Worm (Caenorhabditis elegans) whole organism, L2 larva: ENCODE data around the gene rhy-1.

Source experiments
- C34F6.9 ChIP-seq: fragments of 150-350 bp; optimal IDR thresholded peaks from 2 replicates; lab custom pipeline; 2014; ENCODE audit warnings: missing biosample characterization, missing genetic modification characterization
- F13H6.1 ChIP-seq: sonication (generic microtip); optimal IDR thresholded peaks from 2 replicates; lab custom pipeline; 2016; ENCODE audit warnings: missing genetic modification characterization, missing compliant biosample characterization
- ZK546.5 ChIP-seq: sonication (generic microtip); optimal IDR thresholded peaks from 2 replicates; lab custom pipeline; 2017; ENCODE audit warnings: missing biosample characterization, missing genetic modification characterization
- alr-1 ChIP-seq: fragments of 150-350 bp; optimal IDR thresholded peaks from 2 replicates; lab custom pipeline; 2014; ENCODE audit warnings: missing biosample characterization, missing genetic modification characterization
- ama-1 ChIP-seq: fragments of 150-350 bp; optimal IDR thresholded peaks from 2 replicates; lab custom pipeline; 2018; ENCODE audit warnings: inconsistent platforms
- fos-1 ChIP-seq: fragments of 150-350 bp; optimal IDR thresholded peaks from 2 replicates; lab custom pipeline; 2014; ENCODE audit warnings: missing biosample characterization, missing genetic modification characterization
- lin-39 ChIP-seq: fragments of 150-350 bp; optimal IDR thresholded peaks from 2 replicates; lab custom pipeline; 2014; ENCODE audit warnings: missing biosample characterization, missing genetic modification reagents, missing genetic modification characterization
- nhr-23 ChIP-seq: fragments of 150-350 bp; optimal IDR thresholded peaks from 2 replicates; lab custom pipeline; 2014; ENCODE audit warnings: missing biosample characterization, missing genetic modification reagents, missing genetic modification characterization
- nhr-25 ChIP-seq: fragments of 150-350 bp; sonication (generic microtip); optimal IDR thresholded peaks from 3 replicates; lab custom pipeline; 2014; ENCODE audit warnings: missing biosample characterization, missing genetic modification characterization
- snpc-4 ChIP-seq: fragments of 150-350 bp; optimal IDR thresholded peaks from 2 replicates; lab custom pipeline; 2014; ENCODE audit warnings: missing biosample characterization, missing genetic modification characterization
- ztf-4 ChIP-seq: fragments of 150-350 bp; optimal IDR thresholded peaks from 2 replicates; lab custom pipeline; 2014; ENCODE audit warnings: missing biosample characterization, missing genetic modification characterization

DNA sequence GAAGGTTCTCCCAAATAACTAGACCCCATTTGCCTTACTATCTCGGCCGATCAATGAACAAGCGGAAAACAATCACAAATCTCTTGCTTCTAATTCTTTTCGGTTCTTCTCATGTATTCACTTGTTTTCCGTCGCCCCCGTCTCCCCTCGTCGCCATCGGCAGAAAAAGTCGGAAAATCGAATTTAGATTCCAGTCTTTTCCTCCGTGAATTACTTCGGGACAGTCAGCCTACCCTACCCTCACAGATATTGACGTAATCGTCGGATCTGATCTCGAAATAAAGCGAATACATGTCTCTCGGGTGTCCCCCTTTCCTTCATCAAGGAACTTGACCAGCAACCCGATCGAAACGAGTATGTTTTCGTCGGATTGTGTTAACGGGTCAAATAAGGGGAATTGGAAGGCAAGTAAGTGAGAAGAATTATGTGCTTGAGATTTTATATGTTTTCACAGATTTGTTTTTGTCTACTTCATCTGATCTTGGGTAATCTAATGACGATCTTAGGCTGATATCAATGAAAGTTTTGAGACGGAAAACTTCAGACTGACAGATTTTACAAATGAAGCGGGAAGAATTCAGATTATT, 29.4 kb downstream of the rhy-1 start:
- TF ChIP-seq F13H6.1 (tag; lab: Kevin White, UChicago) = no peak
- TF ChIP-seq nhr-23 (tag; lab: Kevin White, UChicago) = no peak
- no peak for TF ChIP-seq lin-39 (tag; lab: Kevin White, UChicago)
- TF ChIP-seq nhr-25 (tag; lab: Kevin White, UChicago) = no peak
- no peak for TF ChIP-seq alr-1 (tag; lab: Kevin White, UChicago)
- no peak for TF ChIP-seq ama-1 (lab: Kevin White, UChicago)
- no peak for TF ChIP-seq snpc-4 (tag; lab: Kevin White, UChicago)
- TF ChIP-seq ZK546.5 (tag; lab: Kevin White, UChicago) = no peak
- TF ChIP-seq fos-1 (tag; lab: Kevin White, UChicago) = no peak
- no peak for TF ChIP-seq C34F6.9
- no peak for TF ChIP-seq ztf-4 (tag; lab: Kevin White, UChicago)
